Fruit fly (Drosophila melanogaster): Measurements from ENCODE around the gene Rsbp15.
A peak's percentile ranks its signal among the peaks of the same experiment; 100 is the strongest.

Rsbp15 gene

dm6 chr3R:12221366-12221916 lies 746 bp upstream of the Rsbp15 start, which contains the start of gene CG4860 (continued):
- peak; percentile 82 for TF ChIP-seq Gug (GFP tag; IDR thresholded peaks at IDR 0.05)
- TF ChIP-seq CG1621 (tag; optimal IDR thresholded peaks at IDR 0.05): peak; percentile 69
- TF ChIP-seq Met (GFP tag; optimal IDR thresholded peaks at IDR 0.05): peak; percentile 90
- TF ChIP-seq ss (GFP tag; optimal IDR thresholded peaks at IDR 0.05): peak in 1 of 2 experiments; percentile 55
- TF ChIP-seq CG8319 (GFP tag; optimal IDR thresholded peaks at IDR 0.05): peak; percentile 75
- TF ChIP-seq Hr38 (GFP tag; optimal IDR thresholded peaks at IDR 0.05): peak; percentile 36
- peak; percentile 70 for TF ChIP-seq CG6808 (GFP tag; optimal IDR thresholded peaks at IDR 0.05)
- peak; percentile 84 for TF ChIP-seq CG34406 (GFP tag; optimal IDR thresholded peaks at IDR 0.05)
- TF ChIP-seq eg (GFP tag; IDR thresholded peaks at IDR 0.05): peak; percentile 94
- TF ChIP-seq Blimp-1 (GFP tag; optimal IDR thresholded peaks at IDR 0.05): peak; percentile 51
- TF ChIP-seq acj6 (GFP tag; optimal IDR thresholded peaks at IDR 0.05): peak; percentile 40
- TF ChIP-seq CG32006 (GFP tag; optimal IDR thresholded peaks at IDR 0.05): peak; percentile 86
- TF ChIP-seq Lpt (GFP tag; optimal IDR thresholded peaks at IDR 0.05): peak; percentile 82
- TF ChIP-seq esn (GFP tag; optimal IDR thresholded peaks at IDR 0.05): peak; percentile 94
- TF ChIP-seq CG6792 (GFP tag; optimal IDR thresholded peaks at IDR 0.05): peak; percentile 87

dm6 chr3R:12224919-12225318 lies 2.7 kb downstream of the Rsbp15 start, which contains the start of gene CG17404:
TSS of gene CG17404 (minus strand) at chr3R:12225019.
- no peak for TF ChIP-seq CG9139 (GFP tag; optimal IDR thresholded peaks at IDR 0.05)
- TF ChIP-seq CG11762 (GFP tag; optimal IDR thresholded peaks at IDR 0.05; ENCODE audit: insufficient read depth): no peak
- no peak for TF ChIP-seq CG7368 (GFP tag; optimal IDR thresholded peaks at IDR 0.05)
- no peak for TF ChIP-seq CG11294 (GFP tag; IDR thresholded peaks at IDR 0.05)
- TF ChIP-seq CG3032 (tag; optimal IDR thresholded peaks at IDR 0.05): no peak
- TF ChIP-seq CG6854 (GFP tag; optimal IDR thresholded peaks at IDR 0.05): no peak
- no peak for TF ChIP-seq svp (GFP tag)
- TF ChIP-seq Ets21C (GFP tag; optimal IDR thresholded peaks at IDR 0.05): no peak
- no peak for TF ChIP-seq CG34406 (GFP tag; optimal IDR thresholded peaks at IDR 0.05)
- TF ChIP-seq Smox (GFP tag; optimal IDR thresholded peaks at IDR 0.05): no peak
- TF ChIP-seq CG6808 (GFP tag; optimal IDR thresholded peaks at IDR 0.05): no peak
- no peak for TF ChIP-seq achi (GFP tag; optimal IDR thresholded peaks at IDR 0.05)

dm6 chr3R:12226239-12226638 lies 4.1 kb downstream of the Rsbp15 start, which contains the start of gene CG12256:
TSS of gene CG12256 (minus strand) at chr3R:12226339.
- no peak for TF ChIP-seq CG11294 (GFP tag; IDR thresholded peaks at IDR 0.05)
- peak; percentile 34 for TF ChIP-seq svp (GFP tag)
- no peak for TF ChIP-seq Ets21C (GFP tag; optimal IDR thresholded peaks at IDR 0.05)

DNA sequence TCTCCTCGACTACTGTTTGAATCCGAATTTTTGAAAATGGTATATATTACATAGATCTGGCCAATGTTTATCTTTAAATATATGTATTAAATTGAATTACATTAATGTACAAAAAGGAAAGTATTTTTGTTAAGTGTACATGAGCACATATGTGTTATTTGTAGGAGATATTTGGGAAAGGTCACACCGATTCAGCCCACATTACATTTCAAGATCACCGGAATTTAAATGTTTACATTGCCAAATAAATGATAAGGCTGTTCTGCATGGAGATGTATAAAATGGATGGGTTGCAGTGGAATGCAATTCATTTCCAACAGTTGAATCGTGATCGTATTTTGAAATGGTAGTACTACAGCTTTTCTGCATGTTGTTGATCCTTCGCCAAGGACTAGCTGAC lies 6.9 kb downstream of the Rsbp15 start, which contains the start of gene CG3916:
CG3916 (plus strand) TSS at position 301 of the 400 bp plus-strand sequence.
- no peak for TF ChIP-seq CG9139 (GFP tag; optimal IDR thresholded peaks at IDR 0.05)
- TF ChIP-seq svp (GFP tag): peak; percentile 48
- TF ChIP-seq Sox102F (GFP tag; optimal IDR thresholded peaks at IDR 0.05): no peak

- TF ChIP-seq pdm3 (GFP tag; optimal IDR thresholded peaks at IDR 0.05): no peak
- no peak for TF ChIP-seq CG6163 (GFP tag; IDR thresholded peaks at IDR 0.05)
- no peak for TF ChIP-seq cyc (GFP tag; optimal IDR thresholded peaks at IDR 0.05)
- no peak for TF ChIP-seq vri (GFP tag; optimal IDR thresholded peaks at IDR 0.05)
- TF ChIP-seq Hr4 (GFP tag; optimal IDR thresholded peaks at IDR 0.05): no peak
- no peak for TF ChIP-seq fd85E (GFP tag; optimal IDR thresholded peaks at IDR 0.05)
- no peak for TF ChIP-seq spab (GFP tag; optimal IDR thresholded peaks at IDR 0.05)
- no peak for TF ChIP-seq salr (GFP tag; optimal IDR thresholded peaks at IDR 0.05)
- no peak for TF ChIP-seq Hr39 (GFP tag; optimal IDR thresholded peaks at IDR 0.05)
- no peak for TF ChIP-seq CG1621 (tag; optimal IDR thresholded peaks at IDR 0.05)
- TF ChIP-seq topi (GFP tag; optimal IDR thresholded peaks at IDR 0.05): no peak
- TF ChIP-seq Ets21C (GFP tag; optimal IDR thresholded peaks at IDR 0.05): no peak
- no peak for TF ChIP-seq dac (GFP tag; optimal IDR thresholded peaks at IDR 0.05)
- TF ChIP-seq CG7368 (GFP tag; optimal IDR thresholded peaks at IDR 0.05): no peak
- no peak for TF ChIP-seq CG6854 (GFP tag; optimal IDR thresholded peaks at IDR 0.05)
- TF ChIP-seq Smox (GFP tag; optimal IDR thresholded peaks at IDR 0.05): no peak
- no peak for TF ChIP-seq CG3032 (tag; optimal IDR thresholded peaks at IDR 0.05)
- no peak for TF ChIP-seq Sox102F (GFP tag; optimal IDR thresholded peaks at IDR 0.05)
Observed at dm6 chr3R:12232629-12233028, 10.4 kb downstream of the Rsbp15 start, which contains the start of gene Pglym87. TSS of gene Pglym87 (minus strand) at chr3R:12232729.

Measured in whole organism, prepupa.